Worm (Caenorhabditis elegans) whole organism, late embryonic: Measurements from ENCODE around the gene F01D5.6.

Source experiments
- F13H6.1 ChIP-seq: sonication (generic microtip); optimal IDR thresholded peaks from 2 replicates; lab custom pipeline; 2016; ENCODE audit warnings: missing genetic modification characterization, missing compliant biosample characterization
- fkh-6 ChIP-seq: sonication (generic microtip); optimal IDR thresholded peaks from 2 replicates; lab custom pipeline; 2016; ENCODE audit warnings: missing genetic modification characterization, missing compliant biosample characterization

- no peak for TF ChIP-seq F13H6.1
- no peak for TF ChIP-seq fkh-6
Measured at ce11 chrII:14018192-14018591, 11.9 kb downstream of the F01D5.6 start.
